Fruit fly (Drosophila melanogaster): ENCODE data around the gene Cen.

DNA sequence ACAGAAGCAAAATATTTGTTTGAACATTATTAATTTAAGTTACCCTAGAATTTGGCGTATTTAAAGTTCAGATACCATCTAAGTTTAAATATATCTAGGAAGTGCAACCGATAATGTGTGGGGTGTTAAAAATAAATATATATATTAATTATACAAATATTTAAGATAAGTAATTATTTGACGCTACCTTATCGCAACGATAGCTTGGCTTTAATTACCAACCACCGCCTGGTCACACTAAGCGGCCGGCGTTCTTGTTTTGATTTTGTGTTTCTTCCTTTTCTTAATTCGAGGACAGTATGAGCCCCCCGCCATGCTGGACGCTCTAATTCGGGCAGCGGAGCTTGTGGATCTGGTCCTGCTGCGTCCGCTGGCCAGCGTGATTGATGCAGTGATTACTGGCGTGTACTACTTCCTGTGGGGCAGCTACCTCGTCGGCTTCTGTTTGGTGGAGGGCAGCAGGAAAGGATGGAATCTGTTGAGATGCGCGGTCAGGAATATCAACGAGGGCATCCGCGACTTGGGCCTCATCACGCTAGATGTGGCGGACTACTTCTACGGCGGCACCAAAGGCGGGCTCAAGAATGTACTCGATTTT lies 589 bp upstream of the Cen start, which contains the start of gene CG2617:
- TF ChIP-seq cnc (optimal IDR thresholded peaks at IDR 0.05) (no peak), pad (GFP tag; optimal IDR thresholded peaks at IDR 0.05) (no peak), ovo (GFP tag; optimal IDR thresholded peaks at IDR 0.05) (no peak), Hr96 (GFP tag; optimal IDR thresholded peaks at IDR 0.05) (no peak), kay (GFP tag; ENCODE audit: borderline replicate concordance) (no peak), bab1 (GFP tag; optimal IDR thresholded peaks at IDR 0.05) (no peak), Clk (GFP tag; optimal IDR thresholded peaks at IDR 0.05) (no peak), CG33017 (tag; optimal IDR thresholded peaks at IDR 0.05) (no peak), cic (GFP tag; optimal IDR thresholded peaks at IDR 0.05) (no peak), Crg-1 (GFP tag; optimal IDR thresholded peaks at IDR 0.05) (no peak)

Data from whole organism, adult.